Worm (Caenorhabditis elegans): Measurements from ENCODE around the gene srx-120.

DNA sequence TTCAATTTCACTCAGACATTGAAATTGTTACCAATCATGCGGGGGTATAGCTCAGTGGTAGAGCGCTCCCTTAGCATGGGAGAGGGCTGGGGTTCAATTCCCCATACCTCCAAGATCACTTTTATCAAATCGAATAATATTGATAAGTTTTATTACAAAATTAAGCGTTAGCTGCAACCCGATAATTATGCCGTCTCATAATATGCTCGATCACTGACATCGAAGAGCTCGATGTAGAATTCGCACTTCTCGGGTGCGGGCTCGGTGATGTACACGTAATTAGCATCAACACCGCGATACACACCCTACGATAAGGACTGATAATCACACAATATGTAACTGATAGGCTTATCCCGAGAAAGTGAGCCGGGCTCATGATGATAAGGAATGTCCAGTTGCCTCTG, 11.5 kb downstream of the srx-120 start:
- TF ChIP-seq daf-12 (tag; optimal IDR thresholded peaks at IDR 0.05) (no peak), pha-4 (tag; optimal IDR thresholded peaks at IDR 0.05) (no peak), nhr-28 (tag; optimal IDR thresholded peaks at IDR 0.05) (no peak), elt-3 (tag; optimal IDR thresholded peaks at IDR 0.05) (no peak), skn-1 (tag; optimal IDR thresholded peaks at IDR 0.05) (no peak), ama-1 (optimal IDR thresholded peaks at IDR 0.05) (no peak)
